Worm (Caenorhabditis elegans) whole organism, midembryonic: ENCODE measurements around the gene Y69A2AR.19.

ENCODE experiments used
- T22C8.4 ChIP-seq: fragments of 200-800 bp; sonication (Bioruptor generic); IDR thresholded peaks from 2 replicates; pipeline ENCODE4 v1.3.6; 2022; ENCODE audit warnings: missing genetic modification characterization, missing compliant biosample characterization
- cog-1 ChIP-seq: sonication (generic microtip); optimal IDR thresholded peaks from 2 replicates; lab custom pipeline; 2016; ENCODE audit warnings: missing genetic modification characterization, missing compliant biosample characterization
- flt-1 ChIP-seq: fragments of 200-800 bp; sonication (Bioruptor generic); IDR thresholded peaks from 2 replicates; pipeline ENCODE4 v1.3.6; 2022; ENCODE audit warnings: missing genetic modification characterization, missing compliant biosample characterization
- klf-2 ChIP-seq: fragments of 200-800 bp; sonication (Bioruptor generic); conservative IDR thresholded peaks from 2 replicates; pipeline ENCODE4 v1.3.6; 2022; ENCODE audit warnings: missing genetic modification reagents, missing genetic modification characterization, missing compliant biosample characterization
- med-1 ChIP-seq: sonication (generic microtip); optimal IDR thresholded peaks from 2 replicates; lab custom pipeline; 2017; ENCODE audit warnings: missing genetic modification characterization, mild to moderate bottlenecking, missing compliant biosample characterization, antibody characterized with exemption, missing genetic modification reagents; ENCODE audit not compliant: insufficient read depth
- ref-1 ChIP-seq: fragments of 200-800 bp; sonication (Bioruptor generic); conservative IDR thresholded peaks from 2 replicates; pipeline ENCODE4 v1.3.6; 2022; ENCODE audit warnings: missing genetic modification reagents, missing genetic modification characterization, missing compliant biosample characterization
- tab-1 ChIP-seq: fragments of 200-800 bp; sonication (Bioruptor generic); IDR thresholded peaks from 2 replicates; pipeline ENCODE4 v1.3.6; 2022; ENCODE audit warnings: missing genetic modification characterization, missing compliant biosample characterization
- ztf-23 ChIP-seq: fragments of 200-800 bp; sonication (Bioruptor generic); IDR thresholded peaks from 2 replicates; pipeline ENCODE4 v1.3.6; 2022; ENCODE audit warnings: missing genetic modification reagents, missing genetic modification characterization, missing compliant biosample characterization
- ztf-29 ChIP-seq: fragments of 200-800 bp; sonication (Bioruptor generic); IDR thresholded peaks from 2 replicates; pipeline ENCODE4 v1.3.6; 2022; ENCODE audit warnings: missing genetic modification reagents, missing genetic modification characterization, missing compliant biosample characterization

The Y69A2AR.19 gene

ce11 chrIV:2488520-2488919, at the start of gene Y69A2AR.19:
Y69A2AR.19 (plus strand) TSS chrIV:2488820.
- TF ChIP-seq T22C8.4 (no peak), cog-1 (tag; lab: Kevin White, UChicago) (no peak), klf-2 (GFP tag; lab: Robert Waterston, UW) (no peak), ztf-29 (GFP tag; lab: Robert Waterston, UW) (no peak), ref-1 (GFP tag; lab: Robert Waterston, UW) (no peak), ztf-23 (GFP tag; lab: Robert Waterston, UW) (no peak), tab-1 (no peak), flt-1 (GFP tag; lab: Robert Waterston, UW) (no peak), med-1 (no peak)

- TF ChIP-seq ztf-29 (GFP tag; lab: Robert Waterston, UW): no peak
- no peak for TF ChIP-seq klf-2 (GFP tag; lab: Robert Waterston, UW)
- no peak for TF ChIP-seq tab-1
- TF ChIP-seq cog-1 (tag; lab: Kevin White, UChicago): no peak
- no peak for TF ChIP-seq med-1
- no peak for TF ChIP-seq ref-1 (GFP tag; lab: Robert Waterston, UW)
- TF ChIP-seq T22C8.4: no peak
- TF ChIP-seq ztf-23 (GFP tag; lab: Robert Waterston, UW): no peak
- no peak for TF ChIP-seq flt-1 (GFP tag; lab: Robert Waterston, UW)
These were observed 37.4 kb upstream of the Y69A2AR.19 start, which contains the start of gene C45G7.13 for ce11 chrIV:2451233-2451632. C45G7.13 (minus strand) TSS chrIV:2451333.

- TF ChIP-seq cog-1 (tag; lab: Kevin White, UChicago) (no peak), klf-2 (GFP tag; lab: Robert Waterston, UW) (no peak), flt-1 (GFP tag; lab: Robert Waterston, UW) (no peak), med-1 (no peak), T22C8.4 (no peak), ref-1 (GFP tag; lab: Robert Waterston, UW) (no peak), tab-1 (no peak), ztf-29 (GFP tag; lab: Robert Waterston, UW) (no peak), ztf-23 (GFP tag; lab: Robert Waterston, UW) (no peak)
These were observed 37.0 kb upstream of the Y69A2AR.19 start for ce11 chrIV:2451655-2452054.

- TF ChIP-seq med-1: no peak
- TF ChIP-seq flt-1 (GFP tag; lab: Robert Waterston, UW): no peak
- TF ChIP-seq T22C8.4: no peak
- no peak for TF ChIP-seq ztf-29 (GFP tag; lab: Robert Waterston, UW)
- TF ChIP-seq ztf-23 (GFP tag; lab: Robert Waterston, UW): no peak
- no peak for TF ChIP-seq tab-1
- no peak for TF ChIP-seq ref-1 (GFP tag; lab: Robert Waterston, UW)
- no peak for TF ChIP-seq klf-2 (GFP tag; lab: Robert Waterston, UW)
- no peak for TF ChIP-seq cog-1 (tag; lab: Kevin White, UChicago)
These were observed 33.5 kb upstream of the Y69A2AR.19 start for ce11 chrIV:2455128-2455527.

- TF ChIP-seq tab-1 (no peak), klf-2 (GFP tag; lab: Robert Waterston, UW) (no peak), med-1 (no peak), cog-1 (tag; lab: Kevin White, UChicago) (no peak), ztf-23 (GFP tag; lab: Robert Waterston, UW) (no peak), T22C8.4 (no peak)
These were observed 27.2 kb upstream of the Y69A2AR.19 start for ce11 chrIV:2461396-2461795.

ce11 chrIV:2463311-2463710, 25.3 kb upstream of the Y69A2AR.19 start, which contains the start of gene cdh-10:
cdh-10 (minus strand) TSS chrIV:2463369.
- TF ChIP-seq T22C8.4: no peak
- TF ChIP-seq ref-1 (GFP tag; lab: Robert Waterston, UW): no peak
- no peak for TF ChIP-seq flt-1 (GFP tag; lab: Robert Waterston, UW)
- no peak for TF ChIP-seq ztf-23 (GFP tag; lab: Robert Waterston, UW)
- no peak for TF ChIP-seq tab-1
- TF ChIP-seq klf-2 (GFP tag; lab: Robert Waterston, UW): no peak
- no peak for TF ChIP-seq cog-1 (tag; lab: Kevin White, UChicago)
- TF ChIP-seq med-1: no peak
- TF ChIP-seq ztf-29 (GFP tag; lab: Robert Waterston, UW): no peak

- TF ChIP-seq ztf-29 (GFP tag; lab: Robert Waterston, UW): no peak
- TF ChIP-seq tab-1: no peak
- TF ChIP-seq T22C8.4: no peak
- TF ChIP-seq cog-1 (tag; lab: Kevin White, UChicago): no peak
- TF ChIP-seq ztf-23 (GFP tag; lab: Robert Waterston, UW): no peak
- TF ChIP-seq med-1: no peak
- TF ChIP-seq klf-2 (GFP tag; lab: Robert Waterston, UW): no peak
- no peak for TF ChIP-seq ref-1 (GFP tag; lab: Robert Waterston, UW)
- TF ChIP-seq flt-1 (GFP tag; lab: Robert Waterston, UW): no peak
These were observed 24.5 kb upstream of the Y69A2AR.19 start, which contains the start of gene ilys-3 for ce11 chrIV:2464156-2464555. ilys-3 (plus strand) TSS chrIV:2464456.

- TF ChIP-seq cog-1 (tag; lab: Kevin White, UChicago): no peak
- no peak for TF ChIP-seq med-1
- no peak for TF ChIP-seq tab-1
- TF ChIP-seq ztf-29 (GFP tag; lab: Robert Waterston, UW): no peak
- no peak for TF ChIP-seq flt-1 (GFP tag; lab: Robert Waterston, UW)
- no peak for TF ChIP-seq klf-2 (GFP tag; lab: Robert Waterston, UW)
- TF ChIP-seq ref-1 (GFP tag; lab: Robert Waterston, UW): no peak
These were observed 22.4 kb upstream of the Y69A2AR.19 start for ce11 chrIV:2466249-2466648.

ce11 chrIV:2467378-2467777, 21.2 kb upstream of the Y69A2AR.19 start, which contains the start of gene ilys-2:
ilys-2 (plus strand) TSS chrIV:2467678.
- TF ChIP-seq med-1: no peak
- TF ChIP-seq flt-1 (GFP tag; lab: Robert Waterston, UW): no peak
- TF ChIP-seq ref-1 (GFP tag; lab: Robert Waterston, UW): no peak
- no peak for TF ChIP-seq cog-1 (tag; lab: Kevin White, UChicago)
- TF ChIP-seq T22C8.4: no peak

- no peak for TF ChIP-seq med-1
- no peak for TF ChIP-seq cog-1 (tag; lab: Kevin White, UChicago)
- no peak for TF ChIP-seq ztf-29 (GFP tag; lab: Robert Waterston, UW)
These were observed 18.5 kb upstream of the Y69A2AR.19 start, which contains the start of gene ilys-1 for ce11 chrIV:2470114-2470513. ilys-1 (plus strand) TSS chrIV:2470414.
